Fruit fly (Drosophila melanogaster) whole organism, embryonic: ENCODE results near the gene CG6287.

ENCODE experiments used
- Abd-B ChIP-seq: fragments of 200-800 bp; sonication (Bioruptor generic); optimal IDR thresholded peaks from 2 replicates; lab custom pipeline; 2018; ENCODE audit warnings: missing biosample characterization, mild to moderate bottlenecking, missing genetic modification characterization, moderate library complexity
- Awh ChIP-seq: fragments of 200-800 bp; sonication (Bioruptor generic); IDR thresholded peaks from 2 replicates; pipeline ENCODE4, ENCODE4 v1.3.6; 2022; ENCODE audit warnings: missing biosample characterization, missing genetic modification characterization
- Bteb2 ChIP-seq: fragments of 200-800 bp; sonication (Bioruptor generic); optimal IDR thresholded peaks from 2 replicates; lab custom pipeline; 2016; ENCODE audit warnings: missing biosample characterization, missing genetic modification characterization
- CG10462 ChIP-seq: fragments of 200-800 bp; sonication (Bioruptor generic); optimal IDR thresholded peaks from 2 replicates; lab custom pipeline; 2016; ENCODE audit warnings: missing biosample characterization, missing genetic modification characterization
- CG10979 ChIP-seq: fragments of 200-800 bp; sonication (Bioruptor generic); optimal IDR thresholded peaks from 2 replicates; lab custom pipeline; 2018; ENCODE audit warnings: missing biosample characterization, mild to moderate bottlenecking, missing genetic modification characterization, moderate library complexity
- CG13123 ChIP-seq: fragments of 200-800 bp; sonication (Bioruptor generic); optimal IDR thresholded peaks from 2 replicates; lab custom pipeline; 2016; ENCODE audit warnings: missing biosample characterization, missing genetic modification characterization
- CG13296 ChIP-seq: fragments of 200-800 bp; sonication (Bioruptor generic); optimal IDR thresholded peaks from 3 replicates; lab custom pipeline; 2018; ENCODE audit warnings: missing biosample characterization, mild to moderate bottlenecking, missing genetic modification characterization
- CG14050 ChIP-seq: fragments of 200-800 bp; sonication (Bioruptor generic); IDR thresholded peaks from 3 replicates; pipeline ENCODE4 v1.3.6; 2022; ENCODE audit warnings: missing biosample characterization, missing genetic modification characterization
- CG14710 ChIP-seq: fragments of 200-800 bp; sonication (Bioruptor generic); optimal IDR thresholded peaks from 3 replicates; lab custom pipeline; 2019; ENCODE audit warnings: missing biosample characterization, mild to moderate bottlenecking, missing genetic modification characterization, moderate library complexity
- CG15479 ChIP-seq: fragments of 200-800 bp; sonication (Bioruptor generic); optimal IDR thresholded peaks from 3 replicates; lab custom pipeline; 2019; ENCODE audit warnings: missing biosample characterization, mild to moderate bottlenecking, missing genetic modification characterization, moderate library complexity
- CG16815 ChIP-seq: fragments of 200-800 bp; sonication (Bioruptor generic); optimal IDR thresholded peaks from 3 replicates; lab custom pipeline; 2017; ENCODE audit warnings: missing biosample characterization, mild to moderate bottlenecking, missing genetic modification characterization
- CG17829 ChIP-seq: fragments of 200-800 bp; optimal IDR thresholded peaks from 2 replicates; lab custom pipeline; 2019; ENCODE audit warnings: missing biosample characterization, mild to moderate bottlenecking, missing genetic modification characterization, moderate library complexity
- CG1792 ChIP-seq: fragments of 200-800 bp; sonication (Bioruptor generic); optimal IDR thresholded peaks from 2 replicates; lab custom pipeline; 2016; ENCODE audit warnings: missing biosample characterization, missing genetic modification characterization
- CG2116 ChIP-seq: fragments of 200-800 bp; sonication (Bioruptor generic); optimal IDR thresholded peaks from 3 replicates; lab custom pipeline; 2018; ENCODE audit warnings: missing biosample characterization, mild to moderate bottlenecking, missing genetic modification characterization
- CG4328 ChIP-seq: fragments of 200-800 bp; sonication (Bioruptor generic); optimal IDR thresholded peaks from 3 replicates; lab custom pipeline; 2017; ENCODE audit warnings: missing biosample characterization, missing genetic modification reagents, missing genetic modification characterization
- CG5245 ChIP-seq: fragments of 200-800 bp; sonication (Bioruptor generic); optimal IDR thresholded peaks from 3 replicates; lab custom pipeline; 2016; ENCODE audit warnings: missing biosample characterization, missing genetic modification characterization
- CG6689 ChIP-seq: fragments of 200-800 bp; sonication (Bioruptor generic); IDR thresholded peaks from 2 replicates; pipeline ENCODE4 v1.3.6; 2022; ENCODE audit warnings: missing biosample characterization, missing genetic modification characterization
- CTCF ChIP-seq: fragments of 200-800 bp; sonication (Bioruptor generic); optimal IDR thresholded peaks from 2 replicates; lab custom pipeline; 2017; ENCODE audit warnings: missing biosample characterization, mild to moderate bottlenecking, missing genetic modification characterization, moderate library complexity
- CkIIα-i1 ChIP-seq: fragments of 200-800 bp; sonication (Bioruptor generic); IDR thresholded peaks from 2 replicates; pipeline ENCODE4 v1.3.6; 2022; ENCODE audit warnings: missing biosample characterization, missing genetic modification characterization
- CoRest ChIP-seq: fragments of 200-800 bp; sonication (Bioruptor generic); optimal IDR thresholded peaks from 3 replicates; lab custom pipeline; 2018; ENCODE audit warnings: missing biosample characterization, mild to moderate bottlenecking, missing genetic modification characterization, moderate library complexity
- Deaf1 ChIP-seq: fragments of 200-800 bp; optimal IDR thresholded peaks from 3 replicates; lab custom pipeline; 2019; ENCODE audit warnings: missing biosample characterization, mild to moderate bottlenecking, missing genetic modification characterization, moderate library complexity
- Doc2 ChIP-seq: fragments of 200-800 bp; sonication (Bioruptor generic); IDR thresholded peaks from 2 replicates; pipeline ENCODE4 v1.3.6; 2022; ENCODE audit warnings: missing biosample characterization, missing genetic modification characterization
- Hand ChIP-seq: fragments of 200-800 bp; sonication (Bioruptor generic); optimal IDR thresholded peaks from 2 replicates; lab custom pipeline; 2017; ENCODE audit warnings: mild to moderate bottlenecking, missing biosample characterization, missing genetic modification reagents, missing genetic modification characterization
- Hr39 ChIP-seq: fragments of >200 bp; optimal IDR thresholded peaks from 2 replicates; lab custom pipeline; 2017
- Hr78 ChIP-seq, 2 experiments: fragments of 200-800 bp in 1 of 2; fragments of >200 bp in 1 of 2; sonication (Bioruptor generic) in 1 of 2; optimal IDR thresholded peaks; 2 replicates each; lab custom pipeline; 2017 to 2019; ENCODE audit warnings: missing biosample characterization in 2 of 2, missing genetic modification characterization in 2 of 2, mild to moderate bottlenecking in 1 of 2, moderate library complexity in 1 of 2
- Lhr ChIP-seq: fragments of 200-800 bp; sonication (Bioruptor generic); optimal IDR thresholded peaks from 3 replicates; lab custom pipeline; 2017; ENCODE audit warnings: mild to moderate bottlenecking, missing biosample characterization, missing genetic modification reagents, missing genetic modification characterization
- NC2α ChIP-seq: fragments of 200-800 bp; sonication (Bioruptor generic); optimal IDR thresholded peaks from 2 replicates; lab custom pipeline; 2016; ENCODE audit warnings: missing biosample characterization, missing genetic modification characterization
- NK7.1 ChIP-seq: fragments of 200-800 bp; sonication (Bioruptor generic); optimal IDR thresholded peaks from 3 replicates; lab custom pipeline; 2016; ENCODE audit warnings: missing biosample characterization, missing genetic modification characterization
- Nf-YB ChIP-seq: fragments of 200-800 bp; sonication (Bioruptor generic); optimal IDR thresholded peaks from 3 replicates; lab custom pipeline; 2019; ENCODE audit warnings: missing biosample characterization, mild to moderate bottlenecking, missing genetic modification characterization, moderate library complexity
- Opbp ChIP-seq: fragments of 200-800 bp; sonication (Bioruptor generic); IDR thresholded peaks from 3 replicates; pipeline ENCODE4 v1.3.6; 2022; ENCODE audit warnings: missing biosample characterization, missing genetic modification characterization; ENCODE audit not compliant: partially characterized antibody
- Ravus ChIP-seq: fragments of 200-800 bp; sonication (Bioruptor generic); IDR thresholded peaks from 2 replicates; pipeline ENCODE4 v1.3.6; 2022; ENCODE audit warnings: missing biosample characterization, missing genetic modification characterization
- Rfx ChIP-seq: fragments of 200-800 bp; sonication (Bioruptor generic); IDR thresholded peaks from 2 replicates; pipeline ENCODE4 v1.3.6; 2022; ENCODE audit warnings: missing biosample characterization, missing genetic modification characterization
- YL-1 ChIP-seq: fragments of 200-800 bp; sonication (Bioruptor generic); optimal IDR thresholded peaks from 3 replicates; lab custom pipeline; 2017; ENCODE audit warnings: missing biosample characterization, mild to moderate bottlenecking, missing genetic modification characterization
- abd-A ChIP-seq: fragments of 200-800 bp; sonication (Bioruptor generic); optimal IDR thresholded peaks from 3 replicates; lab custom pipeline; 2019; ENCODE audit warnings: missing biosample characterization, mild to moderate bottlenecking, missing genetic modification characterization, moderate library complexity
- btn ChIP-seq: fragments of 200-800 bp; sonication (Bioruptor generic); optimal IDR thresholded peaks from 2 replicates; lab custom pipeline; 2016; ENCODE audit warnings: missing biosample characterization, missing genetic modification characterization
- cas ChIP-seq: fragments of 200-800 bp; sonication (Bioruptor generic); IDR thresholded peaks from 2 replicates; pipeline ENCODE4 v1.3.6; 2022; ENCODE audit warnings: missing biosample characterization, missing genetic modification characterization
- cg ChIP-seq: fragments of 200-800 bp; sonication (Bioruptor generic); optimal IDR thresholded peaks from 3 replicates; lab custom pipeline; 2019; ENCODE audit warnings: missing biosample characterization, mild to moderate bottlenecking, missing genetic modification characterization, moderate library complexity
- da ChIP-seq: fragments of 200-800 bp; sonication (Bioruptor generic); optimal IDR thresholded peaks from 2 replicates; lab custom pipeline; 2016; ENCODE audit warnings: missing biosample characterization, missing genetic modification characterization
- hkb ChIP-seq, 2 experiments: fragments of 200-800 bp in 1 of 2; fragments of >200 bp in 1 of 2; sonication (Bioruptor generic) in 1 of 2; IDR thresholded peaks in 1 of 2; optimal IDR thresholded peaks in 1 of 2; 2 replicates each; pipeline versions ENCODE4 v1.3.6 to Lab custom; 2017 to 2022; ENCODE audit warnings: missing biosample characterization in 1 of 2, missing genetic modification characterization in 1 of 2
- inv ChIP-seq: fragments of 200-800 bp; sonication (Bioruptor generic); IDR thresholded peaks from 2 replicates; pipeline ENCODE4 v1.3.6; 2022; ENCODE audit warnings: missing biosample characterization, missing genetic modification characterization; ENCODE audit not compliant: partially characterized antibody
- jing ChIP-seq: fragments of 200-800 bp; sonication (Bioruptor generic); optimal IDR thresholded peaks from 2 replicates; lab custom pipeline; 2018; ENCODE audit warnings: missing biosample characterization, mild to moderate bottlenecking, missing genetic modification characterization
- pros ChIP-seq: fragments of 200-800 bp; sonication (Bioruptor generic); optimal IDR thresholded peaks from 3 replicates; lab custom pipeline; 2019; ENCODE audit warnings: missing biosample characterization, mild to moderate bottlenecking, missing genetic modification characterization, moderate library complexity
- repo ChIP-seq: fragments of 200-800 bp; sonication (Bioruptor generic); optimal IDR thresholded peaks from 2 replicates; lab custom pipeline; 2016; ENCODE audit warnings: missing biosample characterization, missing genetic modification characterization
- sd ChIP-seq: fragments of 200-800 bp; sonication (Bioruptor generic); optimal IDR thresholded peaks from 3 replicates; lab custom pipeline; 2018; ENCODE audit warnings: missing biosample characterization, mild to moderate bottlenecking, missing genetic modification characterization, moderate library complexity
- slbo ChIP-seq: fragments of 200-800 bp; sonication (Bioruptor generic); IDR thresholded peaks from 2 replicates; pipeline ENCODE4 v1.3.6; 2022; ENCODE audit warnings: missing biosample characterization, missing genetic modification characterization
- sqz ChIP-seq: fragments of 200-800 bp; sonication (Bioruptor generic); optimal IDR thresholded peaks from 3 replicates; lab custom pipeline; 2018; ENCODE audit warnings: missing biosample characterization, mild to moderate bottlenecking, missing genetic modification characterization
- sr ChIP-seq: fragments of 200-800 bp; sonication (Bioruptor generic); IDR thresholded peaks from 3 replicates; pipeline ENCODE4 v1.3.6; 2022; ENCODE audit warnings: missing biosample characterization, missing genetic modification characterization
- trem ChIP-seq: fragments of 200-800 bp; optimal IDR thresholded peaks from 3 replicates; lab custom pipeline; 2019; ENCODE audit warnings: missing biosample characterization, mild to moderate bottlenecking, missing genetic modification characterization, moderate library complexity
- z ChIP-seq: fragments of 200-800 bp; sonication (Bioruptor generic); IDR thresholded peaks from 3 replicates; pipeline ENCODE4 v1.3.6; 2022; ENCODE audit warnings: missing biosample characterization, missing genetic modification characterization

Gene CG6287

dm6 chr2L:11189116-11189449 is 33.6 kb upstream of the CG6287 start (continued):
- no peak for TF ChIP-seq CG13296 (GFP tag; lab: Kevin White, UChicago)
- TF ChIP-seq da (GFP tag; lab: Kevin White, UChicago): no peak
- no peak for TF ChIP-seq NC2α (GFP tag; lab: Kevin White, UChicago)
- no peak for TF ChIP-seq Opbp
- TF ChIP-seq CG4328 (GFP tag; lab: Kevin White, UChicago): no peak
- TF ChIP-seq trem (tag; lab: Kevin White, UChicago): peak; percentile 67
- peak; percentile 83 for TF ChIP-seq CG10979 (tag; lab: Kevin White, UChicago)
- TF ChIP-seq Deaf1 (tag; lab: Kevin White, UChicago): no peak
- TF ChIP-seq Abd-B (GFP tag; lab: Kevin White, UChicago): peak; percentile 16
- TF ChIP-seq Bteb2: no peak
- no peak for TF ChIP-seq YL-1 (GFP tag; lab: Kevin White, UChicago)
- TF ChIP-seq Awh (GFP tag; lab: Robert Waterston, UW): 0 out of 2 replicates have a peak, but pooled peaks have one; percentile 31
- TF ChIP-seq Lhr (GFP tag; lab: Kevin White, UChicago): peak; percentile 3
- no peak for TF ChIP-seq sr (GFP tag; lab: Robert Waterston, UW)
- no peak for TF ChIP-seq Hr39 (lab: Kevin White, UChicago)
- no peak for TF ChIP-seq sqz (GFP tag; lab: Kevin White, UChicago)
- no peak; the same call in 1 of the 2 replicates for TF ChIP-seq Rfx (GFP tag; lab: Robert Waterston, UW)
- peak; percentile 15 for TF ChIP-seq CG13123

DNA sequence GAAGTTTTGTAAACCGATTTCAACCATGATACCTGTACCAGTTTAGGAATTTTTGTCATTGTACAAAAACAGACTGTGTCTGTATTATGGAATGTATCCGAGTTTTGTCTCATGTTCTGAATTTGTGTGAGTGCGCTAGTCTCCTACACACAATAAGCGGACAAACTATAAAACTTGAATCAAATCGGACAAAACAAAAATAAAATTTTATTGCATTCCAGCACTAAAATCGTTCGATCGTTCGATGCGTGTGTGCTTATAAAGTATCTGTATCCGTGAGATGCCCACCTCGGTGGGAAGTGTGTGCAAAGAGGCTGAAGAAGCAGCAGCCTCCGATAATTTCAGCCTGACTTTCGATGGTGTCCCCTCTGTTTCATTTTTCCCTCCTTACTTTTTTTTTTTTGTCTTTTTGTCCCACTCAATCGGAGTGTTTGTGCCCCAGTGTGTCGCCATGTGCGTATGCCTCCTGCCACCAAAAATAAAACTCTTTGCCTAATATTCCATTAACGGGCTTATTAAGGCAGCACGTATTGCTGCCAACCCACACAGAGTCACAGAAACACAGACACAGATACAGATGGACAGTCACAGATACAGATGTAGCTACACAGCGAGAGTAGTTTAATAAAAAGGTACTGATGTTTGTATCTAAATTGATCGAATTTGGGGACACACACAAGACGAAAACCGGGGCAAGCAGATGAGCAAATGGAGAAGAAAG is 33.0 kb upstream of the CG6287 start:
- TF ChIP-seq Hr78 (GFP tag; optimal IDR thresholded peaks at IDR 0.05; lab: Kevin White, UChicago): no peak
- 0 out of 2 replicates have a peak, but pooled peaks have one; percentile 26 for TF ChIP-seq Rfx (GFP tag; lab: Robert Waterston, UW)
- TF ChIP-seq cas (GFP tag; lab: Robert Waterston, UW): no peak
- TF ChIP-seq Ravus (GFP tag; lab: Robert Waterston, UW): no peak
- TF ChIP-seq CG1792: no peak
- TF ChIP-seq CG14050 (GFP tag; lab: Robert Waterston, UW): no peak
- no peak for TF ChIP-seq Doc2 (GFP tag; lab: Robert Waterston, UW)
- peak; percentile 94 for TF ChIP-seq sd (tag; lab: Kevin White, UChicago)
- TF ChIP-seq CkIIα-i1 (GFP tag; lab: Robert Waterston, UW): no peak
- no peak for TF ChIP-seq da (GFP tag; lab: Kevin White, UChicago)
- no peak for TF ChIP-seq Hand (GFP tag; lab: Kevin White, UChicago)
- TF ChIP-seq CG5245 (GFP tag; lab: Kevin White, UChicago): no peak
- TF ChIP-seq z: peak; percentile 57; the same call in 1 of the 3 replicates
- TF ChIP-seq repo (GFP tag; lab: Kevin White, UChicago): no peak
- TF ChIP-seq btn: no peak
- TF ChIP-seq cg: peak; percentile 74
- TF ChIP-seq CG15479 (GFP tag; lab: Kevin White, UChicago): no peak
- TF ChIP-seq CoRest (tag; lab: Kevin White, UChicago): no peak
- TF ChIP-seq NK7.1 (GFP tag; lab: Kevin White, UChicago): no peak
- peak; percentile 14 for TF ChIP-seq pros (GFP tag; lab: Kevin White, UChicago)
- no peak for TF ChIP-seq Opbp
- TF ChIP-seq jing (GFP tag; lab: Kevin White, UChicago): no peak
- 0 out of 2 replicates have a peak, but pooled peaks have one; percentile 3 for TF ChIP-seq slbo
- TF ChIP-seq CG6689 (GFP tag; lab: Robert Waterston, UW): no peak
- TF ChIP-seq CG17829: no peak
- TF ChIP-seq abd-A (tag; lab: Kevin White, UChicago): peak; percentile 38
- no peak for TF ChIP-seq inv (GFP tag; lab: Robert Waterston, UW)
- TF ChIP-seq CTCF (GFP tag; lab: Kevin White, UChicago): no peak
- TF ChIP-seq CG14710: no peak
- no peak for TF ChIP-seq CG10462
- no peak for TF ChIP-seq CG16815 (GFP tag; lab: Kevin White, UChicago)
- no peak for TF ChIP-seq Nf-YB (GFP tag; lab: Kevin White, UChicago)
- TF ChIP-seq hkb (optimal IDR thresholded peaks at IDR 0.05; lab: Kevin White, UChicago): no peak
- no peak for TF ChIP-seq hkb (GFP tag; IDR thresholded peaks at IDR 0.05; lab: Robert Waterston, UW)
- TF ChIP-seq CG2116: no peak
